Worm (Caenorhabditis elegans) whole organism, late embryonic: ENCODE measurements around the gene ZK418.5.

Experiments used
- C08G9.2 ChIP-seq: sonication (generic microtip); optimal IDR thresholded peaks from 2 replicates; lab custom pipeline; 2016; ENCODE audit warnings: mild to moderate bottlenecking, missing genetic modification characterization, moderate library complexity, missing compliant biosample characterization
- F13H6.1 ChIP-seq: sonication (generic microtip); optimal IDR thresholded peaks from 2 replicates; lab custom pipeline; 2016; ENCODE audit warnings: missing genetic modification characterization, missing compliant biosample characterization
- K09A11.1 ChIP-seq: sonication (generic microtip); optimal IDR thresholded peaks from 2 replicates; lab custom pipeline; 2017; ENCODE audit warnings: antibody characterized with exemption, mild to moderate bottlenecking, missing genetic modification characterization, missing compliant biosample characterization; ENCODE audit not compliant: insufficient read depth
- ama-1 ChIP-seq: fragments of 150-350 bp; optimal IDR thresholded peaks from 2 replicates; lab custom pipeline; 2014
- ceh-18 ChIP-seq: sonication (generic microtip); optimal IDR thresholded peaks from 2 replicates; lab custom pipeline; 2016; ENCODE audit warnings: missing genetic modification characterization, missing compliant biosample characterization
- ceh-2 ChIP-seq: sonication (generic microtip); optimal IDR thresholded peaks from 2 replicates; lab custom pipeline; 2016; ENCODE audit warnings: missing genotype, missing genetic modification characterization, missing compliant biosample characterization
- ceh-22 ChIP-seq: sonication (generic microtip); optimal IDR thresholded peaks from 2 replicates; lab custom pipeline; 2017; ENCODE audit warnings: missing biosample characterization, missing genetic modification characterization
- ceh-24 ChIP-seq: sonication (generic microtip); optimal IDR thresholded peaks from 2 replicates; lab custom pipeline; 2016; ENCODE audit warnings: mild to moderate bottlenecking, missing genetic modification characterization, missing compliant biosample characterization
- ceh-31 ChIP-seq: sonication (generic microtip); optimal IDR thresholded peaks from 2 replicates; lab custom pipeline; 2016; ENCODE audit warnings: missing genetic modification characterization, missing compliant biosample characterization
- ceh-34 ChIP-seq: sonication (generic microtip); optimal IDR thresholded peaks from 2 replicates; lab custom pipeline; 2016; ENCODE audit warnings: mild to moderate bottlenecking, missing genetic modification characterization, missing compliant biosample characterization
- ceh-45 ChIP-seq: fragments of 200-800 bp; sonication (Bioruptor generic); IDR thresholded peaks from 2 replicates; pipeline ENCODE4 v1.3.6; 2022; ENCODE audit warnings: missing genetic modification reagents, missing genetic modification characterization, missing compliant biosample characterization
- ceh-48 ChIP-seq: sonication (generic microtip); optimal IDR thresholded peaks from 2 replicates; lab custom pipeline; 2016; ENCODE audit warnings: missing genetic modification characterization, inconsistent platforms, missing compliant biosample characterization
- che-1 ChIP-seq: sonication (generic microtip); optimal IDR thresholded peaks from 2 replicates; lab custom pipeline; 2016; ENCODE audit warnings: mild to moderate bottlenecking, missing genetic modification characterization, missing compliant biosample characterization
- dmd-4 ChIP-seq: sonication (generic microtip); optimal IDR thresholded peaks from 2 replicates; lab custom pipeline; 2016; ENCODE audit warnings: borderline replicate concordance, missing genetic modification characterization, missing compliant biosample characterization
- dve-1 ChIP-seq: sonication (generic microtip); optimal IDR thresholded peaks from 2 replicates; lab custom pipeline; 2017; ENCODE audit warnings: antibody characterized with exemption, mild to moderate bottlenecking, missing genetic modification characterization, missing compliant biosample characterization
- elt-2 ChIP-seq: sonication (generic microtip); optimal IDR thresholded peaks from 2 replicates; lab custom pipeline; 2016; ENCODE audit warnings: missing genetic modification reagents, missing genetic modification characterization, missing compliant biosample characterization
- elt-4 ChIP-seq: sonication (generic microtip); optimal IDR thresholded peaks from 2 replicates; lab custom pipeline; 2016; ENCODE audit warnings: missing genetic modification characterization, missing compliant biosample characterization
- ets-4 ChIP-seq: sonication (generic microtip); optimal IDR thresholded peaks from 2 replicates; lab custom pipeline; 2016; ENCODE audit warnings: missing genetic modification characterization, missing compliant biosample characterization
- fax-1 ChIP-seq: sonication (generic microtip); optimal IDR thresholded peaks from 2 replicates; lab custom pipeline; 2016; ENCODE audit warnings: missing genotype, missing genetic modification characterization, missing compliant biosample characterization
- fkh-10 ChIP-seq: fragments of 150-350 bp; optimal IDR thresholded peaks from 2 replicates; lab custom pipeline; 2014; ENCODE audit warnings: missing biosample characterization, missing genetic modification reagents, missing genetic modification characterization
- fkh-6 ChIP-seq: sonication (generic microtip); optimal IDR thresholded peaks from 2 replicates; lab custom pipeline; 2016; ENCODE audit warnings: missing genetic modification characterization, missing compliant biosample characterization
- hlh-13 ChIP-seq: fragments of 200-800 bp; sonication (Bioruptor generic); optimal IDR thresholded peaks from 2 replicates; lab custom pipeline; 2018; ENCODE audit warnings: mild to moderate bottlenecking, missing genetic modification characterization, missing compliant biosample characterization
- hlh-8 ChIP-seq: sonication (generic microtip); optimal IDR thresholded peaks from 2 replicates; lab custom pipeline; 2016; ENCODE audit warnings: missing genotype, missing genetic modification characterization, missing compliant biosample characterization
- lim-6 ChIP-seq: sonication (generic microtip); optimal IDR thresholded peaks from 2 replicates; lab custom pipeline; 2016; ENCODE audit warnings: missing genetic modification characterization, missing compliant biosample characterization
- lin-11 ChIP-seq: fragments of 200-800 bp; sonication (Bioruptor generic); optimal IDR thresholded peaks from 2 replicates; lab custom pipeline; 2018; ENCODE audit warnings: mild to moderate bottlenecking, missing genetic modification characterization, missing compliant biosample characterization
- madf-2 ChIP-seq: sonication (generic microtip); optimal IDR thresholded peaks from 2 replicates; lab custom pipeline; 2017; ENCODE audit warnings: missing genetic modification characterization, missing compliant biosample characterization
- nhr-11 ChIP-seq: fragments of 150-350 bp; optimal IDR thresholded peaks from 2 replicates; lab custom pipeline; 2014; ENCODE audit warnings: missing biosample characterization, missing genetic modification characterization
- pha-2 ChIP-seq: sonication (generic microtip); optimal IDR thresholded peaks from 2 replicates; lab custom pipeline; 2017; ENCODE audit warnings: mild to moderate bottlenecking, missing genetic modification characterization, missing compliant biosample characterization
- pha-4 ChIP-seq: fragments of 150-350 bp; optimal IDR thresholded peaks from 2 replicates; lab custom pipeline; 2018; ENCODE audit warnings: missing biosample characterization, missing genetic modification reagents, missing genetic modification characterization
- pros-1 ChIP-seq: fragments of 150-350 bp; optimal IDR thresholded peaks from 2 replicates; lab custom pipeline; 2014; ENCODE audit warnings: missing biosample characterization, missing genetic modification reagents, missing genetic modification characterization
- ref-2 ChIP-seq: sonication (generic microtip); optimal IDR thresholded peaks from 2 replicates; lab custom pipeline; 2016; ENCODE audit warnings: missing genetic modification characterization, missing compliant biosample characterization
- rnt-1 ChIP-seq: sonication (generic microtip); optimal IDR thresholded peaks from 2 replicates; lab custom pipeline; 2016; ENCODE audit warnings: missing genetic modification characterization, missing compliant biosample characterization
- tbx-7 ChIP-seq: sonication (generic microtip); optimal IDR thresholded peaks from 2 replicates; lab custom pipeline; 2016; ENCODE audit warnings: missing genotype, missing genetic modification characterization, missing compliant biosample characterization
- unc-42 ChIP-seq: sonication (generic microtip); optimal IDR thresholded peaks from 2 replicates; lab custom pipeline; 2016; ENCODE audit warnings: missing genotype, missing genetic modification characterization, missing compliant biosample characterization
- zip-5 ChIP-seq: sonication (generic microtip); optimal IDR thresholded peaks from 2 replicates; lab custom pipeline; 2016; ENCODE audit warnings: missing genetic modification characterization, missing compliant biosample characterization
- ztf-16 ChIP-seq: sonication (generic microtip); optimal IDR thresholded peaks from 2 replicates; lab custom pipeline; 2017; ENCODE audit warnings: missing genetic modification characterization, missing compliant biosample characterization

The ZK418.5 gene

ce11 chrIII:7095156-7095555, 21.5 kb upstream of the ZK418.5 start, which contains the start of gene nhr-9:
Gene nhr-9 (plus strand): TSS chrIII:7095462.
- TF ChIP-seq pros-1 (tag; lab: Kevin White, UChicago) (no peak), ceh-2 (tag; lab: Kevin White, UChicago) (no peak)

ce11 chrIII:7091042-7091441, 17.4 kb upstream of the ZK418.5 start, which contains the start of gene ZK418.2:
Gene ZK418.2 (plus strand): TSS chrIII:7091342.
- TF ChIP-seq pha-2 (tag; lab: Kevin White, UChicago) (no peak), ama-1 (lab: Kevin White, UChicago) (no peak), pros-1 (tag; lab: Kevin White, UChicago) (no peak), ceh-22 (tag; lab: Kevin White, UChicago) (no peak), madf-2 (tag; lab: Kevin White, UChicago) (no peak), ets-4 (tag; lab: Kevin White, UChicago) (no peak), hlh-13 (GFP tag; lab: Kevin White, UChicago) (no peak), ceh-18 (no peak), dmd-4 (tag; lab: Kevin White, UChicago) (no peak), che-1 (tag; lab: Kevin White, UChicago) (no peak), elt-4 (no peak), hlh-8 (no peak), fkh-10 (no peak), ceh-31 (no peak), ceh-45 (GFP tag; lab: Robert Waterston, UW) (no peak)

- TF ChIP-seq ceh-18 (no peak), K09A11.1 (no peak), ceh-24 (no peak), ref-2 (tag; lab: Kevin White, UChicago) (no peak), ztf-16 (tag; lab: Kevin White, UChicago) (no peak), unc-42 (no peak)
Measured at ce11 chrIII:7090545-7090944, 16.9 kb upstream of the ZK418.5 start, which contains the start of gene ZK418.10. Gene ZK418.10 (minus strand): TSS chrIII:7090692.

ce11 chrIII:7087691-7088323, 14.2 kb upstream of the ZK418.5 start, which contains the start of gene fubl-2:
Gene fubl-2 (minus strand): TSS chrIII:7087741.
- no peak for TF ChIP-seq lim-6 (tag; lab: Kevin White, UChicago)
- peak; percentile 42 for TF ChIP-seq fkh-6
- peak; percentile 90 for TF ChIP-seq ceh-31
- TF ChIP-seq lin-11 (tag; lab: Kevin White, UChicago), result no peak
- peak; percentile 82 for TF ChIP-seq ceh-2 (tag; lab: Kevin White, UChicago)
- peak; percentile 73 for TF ChIP-seq ceh-48 (tag; lab: Kevin White, UChicago)
- TF ChIP-seq dmd-4 (tag; lab: Kevin White, UChicago), result no peak
- no peak for TF ChIP-seq pros-1 (tag; lab: Kevin White, UChicago)
- TF ChIP-seq ceh-34 (tag; lab: Kevin White, UChicago), result peak; percentile 34
- TF ChIP-seq pha-4 (tag; lab: Kevin White, UChicago), result no peak
- TF ChIP-seq dve-1, result no peak
- TF ChIP-seq ceh-45 (GFP tag; lab: Robert Waterston, UW), result no peak
- no peak for TF ChIP-seq nhr-11 (tag; lab: Kevin White, UChicago)
- TF ChIP-seq unc-42, result peak; percentile 16
- TF ChIP-seq hlh-8, result peak; percentile 6
- peak; percentile 18 for TF ChIP-seq rnt-1 (tag; lab: Kevin White, UChicago)
- peak; percentile 48 for TF ChIP-seq elt-2 (tag; lab: Kevin White, UChicago)
- TF ChIP-seq tbx-7 (tag; lab: Kevin White, UChicago), result peak; percentile 54
- TF ChIP-seq zip-5 (tag; lab: Kevin White, UChicago), result peak; percentile 42
- peak; percentile 18 for TF ChIP-seq fax-1 (tag; lab: Kevin White, UChicago)
- TF ChIP-seq F13H6.1 (tag; lab: Kevin White, UChicago), result peak; percentile 3
- TF ChIP-seq ref-2 (tag; lab: Kevin White, UChicago), result peak; percentile 15
- peak; percentile 79 for TF ChIP-seq C08G9.2 (tag; lab: Kevin White, UChicago)
- peak; percentile 79 for TF ChIP-seq ets-4 (tag; lab: Kevin White, UChicago)
- TF ChIP-seq ceh-24, result no peak
